Worm (Caenorhabditis elegans): ENCODE measurements around the gene clec-76.

ce11 chrIV:3956705-3957104, 8.3 kb upstream of the clec-76 start, which contains the start of gene clec-74:
- TF ChIP-seq snpc-4 (tag; optimal IDR thresholded peaks at IDR 0.05) (no peak), elt-3 (tag; optimal IDR thresholded peaks at IDR 0.05) (no peak), ceh-43 (GFP tag; optimal IDR thresholded peaks at IDR 0.05) (no peak)

All from whole organism, mixed stage, embryonic.